Worm (Caenorhabditis elegans) whole organism, L3 larva: Measurements from ENCODE around the gene pqn-67.
A peak's percentile ranks its signal among the peaks of the same experiment; 100 is the strongest.

Source experiments
- aly-2 ChIP-seq: fragments of 150-350 bp; optimal IDR thresholded peaks from 2 replicates; lab custom pipeline; 2014; ENCODE audit warnings: missing biosample characterization, missing genetic modification characterization
- fkh-10 ChIP-seq: sonication (generic microtip); optimal IDR thresholded peaks from 2 replicates; lab custom pipeline; 2017; ENCODE audit warnings: missing biosample characterization, missing genetic modification reagents, missing genetic modification characterization
- mdl-1 ChIP-seq: fragments of 150-350 bp; optimal IDR thresholded peaks from 2 replicates; lab custom pipeline; 2014; ENCODE audit warnings: missing biosample characterization, missing genetic modification characterization
- nhr-12 ChIP-seq: fragments of 150-350 bp; optimal IDR thresholded peaks from 2 replicates; lab custom pipeline; 2014; ENCODE audit warnings: missing biosample characterization, missing genetic modification characterization
- pha-4 ChIP-seq: fragments of 150-350 bp; optimal IDR thresholded peaks from 2 replicates; lab custom pipeline; 2014; ENCODE audit warnings: missing biosample characterization, missing genetic modification reagents, missing genetic modification characterization
- pqm-1 ChIP-seq: fragments of 150-350 bp; optimal IDR thresholded peaks from 2 replicates; lab custom pipeline; 2017; ENCODE audit warnings: missing biosample characterization, missing genetic modification characterization, inconsistent platforms
- snpc-4 ChIP-seq: fragments of 150-350 bp; optimal IDR thresholded peaks from 2 replicates; lab custom pipeline; 2014; ENCODE audit warnings: missing biosample characterization, missing genetic modification characterization

- TF ChIP-seq nhr-12 (tag; lab: Kevin White, UChicago) (no peak), snpc-4 (tag; lab: Kevin White, UChicago) (peak; percentile 54), mdl-1 (no peak), pqm-1 (peak; percentile 22), aly-2 (no peak), pha-4 (tag; lab: Kevin White, UChicago) (peak; percentile 71), fkh-10 (GFP tag; lab: Kevin White, UChicago) (no peak)
These were observed 26.7 kb downstream of the pqn-67 start, which contains the start of the genes T16G1.9 and T16G1.18 for ce11 chrV:12950812-12951528.
